Worm (Caenorhabditis elegans) whole organism, mixed stage, embryonic: ENCODE measurements around the gene T19D12.2.

Source experiments
- bed-3 ChIP-seq: fragments of 200-800 bp; sonication (Bioruptor generic); optimal IDR thresholded peaks from 3 replicates; lab custom pipeline; 2018; ENCODE audit warnings: mild to moderate bottlenecking, missing genetic modification characterization, moderate library complexity, missing compliant biosample characterization
- blmp-1 ChIP-seq: fragments of 150-350 bp; optimal IDR thresholded peaks from 2 replicates; lab custom pipeline; 2014; ENCODE audit warnings: missing biosample characterization, missing genetic modification characterization
- ceh-39 ChIP-seq: fragments of 150-350 bp; optimal IDR thresholded peaks from 2 replicates; lab custom pipeline; 2014; ENCODE audit warnings: missing biosample characterization, missing genetic modification characterization
- ceh-83 ChIP-seq: fragments of 200-800 bp; sonication (Bioruptor generic); optimal IDR thresholded peaks from 2 replicates; lab custom pipeline; 2018; ENCODE audit warnings: mild to moderate bottlenecking, missing genetic modification characterization, missing compliant biosample characterization
- ces-1 ChIP-seq: fragments of 150-350 bp; optimal IDR thresholded peaks from 2 replicates; lab custom pipeline; 2014; ENCODE audit warnings: missing biosample characterization, missing genetic modification reagents, missing genetic modification characterization
- cnd-1 ChIP-seq: fragments of 200-800 bp; sonication (Bioruptor generic); optimal IDR thresholded peaks from 2 replicates; lab custom pipeline; 2018; ENCODE audit warnings: mild to moderate bottlenecking, missing genetic modification characterization, missing compliant biosample characterization
- drap-1 ChIP-seq: fragments of 200-800 bp; sonication (Bioruptor generic); optimal IDR thresholded peaks from 3 replicates; lab custom pipeline; 2018; ENCODE audit warnings: mild to moderate bottlenecking, missing genetic modification characterization, missing compliant biosample characterization
- elt-1 ChIP-seq: sonication (generic microtip); optimal IDR thresholded peaks from 2 replicates; lab custom pipeline; 2017; ENCODE audit warnings: missing genetic modification characterization, mild to moderate bottlenecking, missing compliant biosample characterization, antibody characterized with exemption, moderate library complexity, borderline replicate concordance; ENCODE audit not compliant: insufficient read depth
- elt-3 ChIP-seq: fragments of 150-350 bp; optimal IDR thresholded peaks from 2 replicates; lab custom pipeline; 2014; ENCODE audit warnings: missing biosample characterization, missing genetic modification characterization
- flh-1 ChIP-seq: fragments of 200-800 bp; sonication (Bioruptor generic); optimal IDR thresholded peaks from 2 replicates; lab custom pipeline; 2018; ENCODE audit warnings: mild to moderate bottlenecking, missing genetic modification characterization, moderate library complexity, missing compliant biosample characterization
- ham-2 ChIP-seq: fragments of 200-800 bp; sonication (Bioruptor generic); optimal IDR thresholded peaks from 2 replicates; lab custom pipeline; 2018; ENCODE audit warnings: mild to moderate bottlenecking, missing genetic modification characterization, missing compliant biosample characterization
- hlh-1 ChIP-seq: fragments of 150-350 bp; optimal IDR thresholded peaks from 2 replicates; lab custom pipeline; 2014; ENCODE audit warnings: missing biosample characterization, missing genetic modification reagents, missing genetic modification characterization
- lin-13 ChIP-seq: fragments of 150-350 bp; optimal IDR thresholded peaks from 2 replicates; lab custom pipeline; 2014; ENCODE audit warnings: missing biosample characterization, missing genetic modification characterization
- lin-32 ChIP-seq: fragments of 200-800 bp; sonication (Bioruptor generic); optimal IDR thresholded peaks from 2 replicates; lab custom pipeline; 2018; ENCODE audit warnings: mild to moderate bottlenecking, missing genetic modification characterization, missing compliant biosample characterization
- lsy-2 ChIP-seq: fragments of 150-350 bp; optimal IDR thresholded peaks from 2 replicates; lab custom pipeline; 2014; ENCODE audit warnings: missing biosample characterization, missing genetic modification characterization
- mab-5 ChIP-seq: fragments of 150-350 bp; optimal IDR thresholded peaks from 2 replicates; lab custom pipeline; 2014; ENCODE audit warnings: missing biosample characterization, missing genetic modification characterization
- mep-1 ChIP-seq: fragments of 150-350 bp; optimal IDR thresholded peaks from 2 replicates; lab custom pipeline; 2017; ENCODE audit warnings: missing biosample characterization, missing genetic modification reagents, missing genetic modification characterization, inconsistent platforms
- mls-2 ChIP-seq: sonication (generic microtip); optimal IDR thresholded peaks from 2 replicates; lab custom pipeline; 2016; ENCODE audit warnings: mild to moderate bottlenecking, missing genetic modification characterization, moderate library complexity, missing compliant biosample characterization
- nhr-12 ChIP-seq: fragments of 150-350 bp; optimal IDR thresholded peaks from 2 replicates; lab custom pipeline; 2014; ENCODE audit warnings: missing biosample characterization, missing genetic modification characterization
- nhr-2 ChIP-seq: fragments of 150-350 bp; optimal IDR thresholded peaks from 2 replicates; lab custom pipeline; 2014; ENCODE audit warnings: missing biosample characterization, missing genetic modification characterization
- nhr-237 ChIP-seq: fragments of 150-350 bp; optimal IDR thresholded peaks from 2 replicates; lab custom pipeline; 2014; ENCODE audit warnings: missing biosample characterization, missing genetic modification characterization
- nhr-28 ChIP-seq: fragments of 150-350 bp; optimal IDR thresholded peaks from 2 replicates; lab custom pipeline; 2014; ENCODE audit warnings: missing biosample characterization, missing genetic modification characterization
- nhr-76 ChIP-seq: sonication (generic microtip); optimal IDR thresholded peaks from 2 replicates; lab custom pipeline; 2017; ENCODE audit warnings: missing biosample characterization, missing genetic modification characterization
- pha-4 ChIP-seq: fragments of 150-350 bp; optimal IDR thresholded peaks from 2 replicates; lab custom pipeline; 2018; ENCODE audit warnings: missing biosample characterization, missing genetic modification reagents, missing genetic modification characterization
- sem-2 ChIP-seq: fragments of 200-800 bp; sonication (Bioruptor generic); optimal IDR thresholded peaks from 2 replicates; lab custom pipeline; 2018; ENCODE audit warnings: mild to moderate bottlenecking, missing genetic modification characterization, missing compliant biosample characterization
- snpc-4 ChIP-seq: fragments of 150-350 bp; optimal IDR thresholded peaks from 2 replicates; lab custom pipeline; 2014; ENCODE audit warnings: missing biosample characterization, missing genetic modification characterization
- sptf-1 ChIP-seq: sonication (generic microtip); optimal IDR thresholded peaks from 2 replicates; lab custom pipeline; 2017; ENCODE audit warnings: mild to moderate bottlenecking, missing genetic modification characterization, moderate library complexity, missing compliant biosample characterization
- unc-120 ChIP-seq: sonication (generic microtip); optimal IDR thresholded peaks from 2 replicates; lab custom pipeline; 2017; ENCODE audit warnings: missing genetic modification characterization, missing compliant biosample characterization; ENCODE audit not compliant: poor library complexity, severe bottlenecking
- unc-39 ChIP-seq: fragments of 150-350 bp; optimal IDR thresholded peaks from 2 replicates; lab custom pipeline; 2014; ENCODE audit warnings: missing biosample characterization, missing genetic modification characterization
- unc-62 ChIP-seq: fragments of 150-350 bp; optimal IDR thresholded peaks from 2 replicates; lab custom pipeline; 2014; ENCODE audit warnings: missing biosample characterization, missing genetic modification reagents, missing genetic modification characterization
- ztf-11 ChIP-seq: fragments of 150-350 bp; optimal IDR thresholded peaks from 2 replicates; lab custom pipeline; 2014; ENCODE audit warnings: missing biosample characterization, missing genetic modification characterization

Gene T19D12.2

DNA sequence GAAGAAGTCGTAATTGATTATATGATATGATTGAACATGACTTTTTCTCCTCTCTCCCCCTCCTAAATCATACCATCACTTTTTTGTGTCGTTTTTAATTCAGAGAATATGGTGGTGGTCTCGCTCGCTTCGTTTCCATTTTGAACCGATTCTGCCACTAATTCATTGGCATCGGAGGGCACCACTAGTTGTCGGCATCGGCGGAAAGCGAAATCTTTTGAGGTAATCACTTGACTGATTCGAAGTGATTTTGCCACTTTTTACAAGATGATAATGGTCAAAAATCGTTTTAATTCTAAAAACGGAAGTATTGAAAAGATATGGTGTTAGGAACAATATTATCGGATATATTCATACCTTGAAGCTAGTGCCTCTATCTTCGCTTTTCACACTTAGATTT lies 44.4 kb upstream of the T19D12.2 start, which contains the start of gene klf-3:
TSS of gene klf-3 (plus strand) at position 109 of the 400 bp plus-strand sequence.
- no peak for TF ChIP-seq nhr-76 (tag; lab: Kevin White, UChicago)
- TF ChIP-seq nhr-237 (tag; lab: Kevin White, UChicago), result no peak
- no peak for TF ChIP-seq elt-3 (tag; lab: Kevin White, UChicago)
- no peak for TF ChIP-seq hlh-1 (tag; lab: Kevin White, UChicago)
- no peak for TF ChIP-seq nhr-12 (tag; lab: Kevin White, UChicago)
- TF ChIP-seq ztf-11, result no peak
- no peak for TF ChIP-seq lsy-2 (tag; lab: Kevin White, UChicago)
- TF ChIP-seq snpc-4 (tag; lab: Kevin White, UChicago), result no peak
- TF ChIP-seq unc-62 (GFP tag; lab: Kevin White, UChicago), result no peak
- TF ChIP-seq sem-2, result no peak
- TF ChIP-seq ham-2 (GFP tag; lab: Kevin White, UChicago), result no peak
- no peak for TF ChIP-seq nhr-2
- TF ChIP-seq nhr-28 (tag; lab: Kevin White, UChicago), result no peak
- TF ChIP-seq lin-13 (tag; lab: Kevin White, UChicago), result no peak
- no peak for TF ChIP-seq lin-32 (GFP tag; lab: Kevin White, UChicago)
- TF ChIP-seq unc-120 (tag; lab: Kevin White, UChicago), result no peak
- no peak for TF ChIP-seq ceh-83 (GFP tag; lab: Kevin White, UChicago)
- no peak for TF ChIP-seq cnd-1
- no peak for TF ChIP-seq unc-39 (tag; lab: Kevin White, UChicago)
- TF ChIP-seq ceh-39, result no peak

- TF ChIP-seq blmp-1 (tag; lab: Kevin White, UChicago) (no peak), ztf-11 (no peak), ceh-83 (GFP tag; lab: Kevin White, UChicago) (no peak), lin-13 (tag; lab: Kevin White, UChicago) (no peak), cnd-1 (no peak), unc-39 (tag; lab: Kevin White, UChicago) (no peak), nhr-76 (tag; lab: Kevin White, UChicago) (no peak), pha-4 (tag; lab: Kevin White, UChicago) (no peak), nhr-12 (tag; lab: Kevin White, UChicago) (no peak), mab-5 (tag; lab: Kevin White, UChicago) (no peak), elt-3 (tag; lab: Kevin White, UChicago) (no peak)
These were observed 42.1 kb upstream of the T19D12.2 start for ce11 chrII:6619007-6619406.

DNA sequence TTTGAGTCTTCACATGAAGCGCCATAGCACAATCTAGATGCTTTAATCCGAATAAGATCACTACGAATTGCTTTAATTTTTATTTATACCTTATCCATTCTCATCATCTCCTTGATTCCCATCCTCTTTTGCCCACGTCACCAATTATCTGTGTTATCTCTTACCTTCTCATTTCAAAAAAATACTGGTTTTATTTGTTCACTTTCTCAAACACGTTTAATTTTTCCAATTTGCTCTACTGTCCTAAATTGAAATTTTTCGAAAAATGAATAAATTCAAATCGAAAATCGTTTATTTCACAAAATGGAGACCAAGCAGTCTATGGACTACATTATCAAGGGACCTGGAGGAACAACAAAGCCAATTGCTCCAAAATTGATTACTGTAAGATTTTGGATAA lies 39.2 kb upstream of the T19D12.2 start, which contains the start of gene F54H5.3:
TSS of gene F54H5.3 (plus strand) at position 301 of the 400 bp plus-strand sequence.
- TF ChIP-seq unc-62 (GFP tag; lab: Kevin White, UChicago) (no peak), mls-2 (no peak), ceh-39 (no peak), lin-32 (GFP tag; lab: Kevin White, UChicago) (no peak), unc-39 (tag; lab: Kevin White, UChicago) (no peak), ceh-83 (GFP tag; lab: Kevin White, UChicago) (no peak), ztf-11 (no peak), nhr-76 (tag; lab: Kevin White, UChicago) (no peak), sem-2 (no peak), cnd-1 (no peak)

DNA sequence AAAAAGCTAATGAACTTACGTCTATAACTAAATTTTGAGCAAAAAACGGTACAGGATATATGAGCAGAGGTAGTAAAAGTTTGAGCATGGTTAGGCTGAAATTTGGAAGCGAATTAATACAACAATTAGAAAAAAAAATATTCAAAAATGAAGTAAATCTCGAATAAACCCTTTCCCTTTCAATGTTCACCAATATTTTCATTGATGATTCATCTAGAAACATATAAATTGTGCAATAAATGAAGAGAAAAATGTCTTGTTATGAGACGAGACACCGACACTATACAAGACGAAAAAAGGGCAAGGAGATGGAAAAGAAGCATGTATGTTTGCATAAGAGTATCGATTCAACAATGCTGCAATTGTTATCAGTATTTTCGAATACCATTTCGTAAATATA lies 35.8 kb upstream of the T19D12.2 start, which contains the start of gene F54H5.14:
TSS of gene F54H5.14 (minus strand) at position 101 of the 400 bp plus-strand sequence.
- TF ChIP-seq nhr-76 (tag; lab: Kevin White, UChicago) (no peak), ceh-83 (GFP tag; lab: Kevin White, UChicago) (no peak), blmp-1 (tag; lab: Kevin White, UChicago) (no peak), mep-1 (tag; lab: Kevin White, UChicago) (no peak), nhr-28 (tag; lab: Kevin White, UChicago) (no peak), ham-2 (GFP tag; lab: Kevin White, UChicago) (no peak), unc-120 (tag; lab: Kevin White, UChicago) (no peak), drap-1 (GFP tag; lab: Kevin White, UChicago) (no peak), flh-1 (GFP tag; lab: Kevin White, UChicago) (no peak), ces-1 (GFP tag; lab: Kevin White, UChicago) (no peak), elt-3 (tag; lab: Kevin White, UChicago) (no peak), snpc-4 (tag; lab: Kevin White, UChicago) (no peak), mls-2 (no peak), unc-39 (tag; lab: Kevin White, UChicago) (no peak), bed-3 (GFP tag; lab: Kevin White, UChicago) (no peak), elt-1 (tag; lab: Kevin White, UChicago) (no peak), cnd-1 (no peak), sptf-1 (no peak), lin-13 (tag; lab: Kevin White, UChicago) (no peak), hlh-1 (tag; lab: Kevin White, UChicago) (no peak)
